Worm (Caenorhabditis elegans) whole organism, L4 larva: Measurements from ENCODE around the gene F38B7.11.

Source experiments
- ceh-82 ChIP-seq: sonication (generic microtip); optimal IDR thresholded peaks from 2 replicates; lab custom pipeline; 2017; ENCODE audit warnings: missing biosample characterization, missing genetic modification characterization
- jun-1 ChIP-seq: fragments of 150-350 bp; optimal IDR thresholded peaks from 2 replicates; lab custom pipeline; 2014; ENCODE audit warnings: missing biosample characterization, missing genetic modification reagents, missing genetic modification characterization
- mdl-1 ChIP-seq, 2 experiments: fragments of 150-350 bp in 1 of 2; sonication (generic microtip) in 1 of 2; optimal IDR thresholded peaks; 2 replicates each; lab custom pipeline; 2014 to 2017; ENCODE audit warnings: missing biosample characterization in 2 of 2, missing genetic modification characterization in 2 of 2
- nhr-76 ChIP-seq: fragments of 150-350 bp; optimal IDR thresholded peaks from 2 replicates; lab custom pipeline; 2014; ENCODE audit warnings: missing biosample characterization, missing genetic modification characterization
- set-16 ChIP-seq: fragments of 200-800 bp; sonication (Bioruptor generic); IDR thresholded peaks from 2 replicates; pipeline ENCODE4 v1.3.6; 2022; ENCODE audit warnings: missing genetic modification reagents, missing genetic modification characterization, missing compliant biosample characterization
- snpc-4 ChIP-seq: fragments of 150-350 bp; optimal IDR thresholded peaks from 2 replicates; lab custom pipeline; 2014; ENCODE audit warnings: missing biosample characterization, missing genetic modification characterization
- zag-1 ChIP-seq: fragments of 150-350 bp; optimal IDR thresholded peaks from 2 replicates; lab custom pipeline; 2014; ENCODE audit warnings: missing biosample characterization, missing genetic modification characterization

DNA sequence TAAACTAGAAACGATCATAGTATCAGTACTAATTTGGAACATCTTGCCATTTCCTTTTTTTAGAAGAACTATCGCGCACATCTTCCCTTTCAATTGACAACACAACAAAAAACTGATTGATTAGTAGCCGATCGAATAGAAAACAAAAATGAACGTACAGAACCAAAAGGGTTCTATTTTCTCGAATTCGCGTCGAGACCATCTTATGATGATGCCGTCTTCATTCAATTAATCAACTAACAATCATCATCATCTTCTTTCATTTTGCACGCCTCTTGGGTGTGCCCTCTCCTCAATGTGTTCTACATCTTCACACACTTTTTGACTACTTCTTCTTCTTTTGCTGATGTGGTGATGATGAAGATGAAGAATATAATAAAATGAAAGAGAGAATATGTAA lies 47.1 kb upstream of the F38B7.11 start:
- no peak for TF ChIP-seq mdl-1 (tag; optimal IDR thresholded peaks at IDR 0.05; lab: Kevin White, UChicago)
- TF ChIP-seq jun-1: no peak
- TF ChIP-seq nhr-76 (tag; lab: Kevin White, UChicago): no peak
- TF ChIP-seq set-16 (GFP tag; lab: Robert Waterston, UW): no peak
- no peak for TF ChIP-seq snpc-4 (tag; lab: Kevin White, UChicago)
- no peak for TF ChIP-seq ceh-82 (tag; lab: Kevin White, UChicago)
- no peak for TF ChIP-seq zag-1
